Fruit fly (Drosophila melanogaster): Measurements from ENCODE around the gene Ugt37E1.

- TF ChIP-seq CG10274 (GFP tag; optimal IDR thresholded peaks at IDR 0.05) (no peak), Fer3 (tag; optimal IDR thresholded peaks at IDR 0.05) (no peak), CG11456 (GFP tag; IDR thresholded peaks at IDR 0.05) (no peak), Sin3A (optimal IDR thresholded peaks at IDR 0.05) (no peak), CG3065 (GFP tag; optimal IDR thresholded peaks at IDR 0.05) (no peak), ash1 (GFP tag; optimal IDR thresholded peaks at IDR 0.05) (no peak), sisA (GFP tag; IDR thresholded peaks at IDR 0.05) (no peak), tio (GFP tag; optimal IDR thresholded peaks at IDR 0.05) (no peak), CG6854 (GFP tag; optimal IDR thresholded peaks at IDR 0.05) (no peak)
Observed at dm6 chr2L:16760504-16761417, 35.6 kb upstream of the Ugt37E1 start, which contains the start of gene ppk17.

Measured in whole organism, embryonic.